Worm (Caenorhabditis elegans) whole organism, young adult: ENCODE measurements around the gene ins-15.

Source experiments
- C17E4.6 ChIP-seq: fragments of 200-800 bp; sonication (Bioruptor generic); IDR thresholded peaks from 2 replicates; pipeline ENCODE4 v1.3.6; 2022; ENCODE audit warnings: missing genetic modification reagents, missing genetic modification characterization, missing compliant biosample characterization
- D2030.7 ChIP-seq: fragments of 200-800 bp; sonication (Bioruptor generic); IDR thresholded peaks from 2 replicates; pipeline ENCODE4 v1.3.6; 2022; ENCODE audit warnings: missing genetic modification reagents, missing genetic modification characterization, missing compliant biosample characterization
- F22D6.2 ChIP-seq: sonication (generic microtip); optimal IDR thresholded peaks from 2 replicates; lab custom pipeline; 2016; ENCODE audit warnings: mild to moderate bottlenecking, missing genetic modification characterization, missing compliant biosample characterization
- F23B12.7 ChIP-seq: sonication (generic microtip); optimal IDR thresholded peaks from 2 replicates; lab custom pipeline; 2017; ENCODE audit warnings: missing genetic modification characterization, mild to moderate bottlenecking, missing compliant biosample characterization, antibody characterized with exemption, moderate library complexity; ENCODE audit not compliant: insufficient read depth
- F57A8.1 ChIP-seq: fragments of 200-800 bp; sonication (Bioruptor generic); optimal IDR thresholded peaks from 2 replicates; lab custom pipeline; 2018; ENCODE audit warnings: mild to moderate bottlenecking, missing genetic modification characterization, moderate library complexity, missing compliant biosample characterization
- F57C9.4 ChIP-seq: sonication (generic microtip); optimal IDR thresholded peaks from 2 replicates; lab custom pipeline; 2017; ENCODE audit warnings: mild to moderate bottlenecking, missing genetic modification characterization, missing compliant biosample characterization
- K11D2.4 ChIP-seq: fragments of 200-800 bp; sonication (Bioruptor generic); IDR thresholded peaks from 2 replicates; pipeline ENCODE4 v1.3.6; 2022; ENCODE audit warnings: missing genetic modification reagents, missing genetic modification characterization, missing compliant biosample characterization
- T07F8.4 ChIP-seq: sonication (generic microtip); optimal IDR thresholded peaks from 2 replicates; lab custom pipeline; 2016; ENCODE audit warnings: mild to moderate bottlenecking, missing genetic modification characterization, moderate library complexity, missing compliant biosample characterization
- Y53G8AR.9 ChIP-seq: fragments of 200-800 bp; sonication (Bioruptor generic); conservative IDR thresholded peaks from 2 replicates; pipeline ENCODE4 v1.3.6; 2022; ENCODE audit warnings: missing genetic modification reagents, missing genetic modification characterization, missing compliant biosample characterization
- aptf-2 ChIP-seq: fragments of 200-800 bp; sonication (Bioruptor generic); conservative IDR thresholded peaks from 2 replicates; pipeline ENCODE4 v1.3.6; 2022; ENCODE audit warnings: missing genetic modification reagents, missing genetic modification characterization, missing compliant biosample characterization
- attf-3 ChIP-seq: fragments of 200-800 bp; sonication (Bioruptor generic); conservative IDR thresholded peaks from 2 replicates; pipeline ENCODE4 v1.3.6; 2022; ENCODE audit warnings: missing genetic modification reagents, missing genetic modification characterization, missing compliant biosample characterization
- attf-5 ChIP-seq: fragments of 200-800 bp; sonication (Bioruptor generic); optimal IDR thresholded peaks from 2 replicates; lab custom pipeline; 2018; ENCODE audit warnings: mild to moderate bottlenecking, missing genetic modification characterization, missing compliant biosample characterization
- ceh-40 ChIP-seq: fragments of 200-800 bp; sonication (Bioruptor generic); IDR thresholded peaks from 2 replicates; pipeline ENCODE4 v1.3.6; 2022; ENCODE audit warnings: missing genetic modification characterization, missing compliant biosample characterization
- die-1 ChIP-seq: sonication (generic microtip); optimal IDR thresholded peaks from 2 replicates; lab custom pipeline; 2016; ENCODE audit warnings: missing genotype, mild to moderate bottlenecking, missing genetic modification characterization, missing compliant biosample characterization
- dox-1 ChIP-seq: fragments of 200-800 bp; sonication (Bioruptor generic); IDR thresholded peaks from 2 replicates; pipeline ENCODE4 v1.3.6; 2022; ENCODE audit warnings: missing genetic modification reagents, missing genetic modification characterization, missing compliant biosample characterization
- ets-4 ChIP-seq: fragments of 200-800 bp; sonication (Bioruptor generic); optimal IDR thresholded peaks from 2 replicates; lab custom pipeline; 2018; ENCODE audit warnings: mild to moderate bottlenecking, missing genetic modification characterization, missing compliant biosample characterization
- fkh-3 ChIP-seq: sonication (generic microtip); optimal IDR thresholded peaks from 2 replicates; lab custom pipeline; 2016; ENCODE audit warnings: mild to moderate bottlenecking, missing genetic modification characterization, missing compliant biosample characterization
- gei-17 ChIP-seq: fragments of 200-800 bp; sonication (Bioruptor generic); optimal IDR thresholded peaks from 2 replicates; lab custom pipeline; 2018; ENCODE audit warnings: mild to moderate bottlenecking, missing genetic modification characterization, missing compliant biosample characterization
- hmg-1.2 ChIP-seq: fragments of 200-800 bp; sonication (Bioruptor generic); IDR thresholded peaks from 2 replicates; pipeline ENCODE4 v1.3.6; 2022; ENCODE audit warnings: missing genetic modification reagents, missing genetic modification characterization, missing compliant biosample characterization
- hsf-1 ChIP-seq: fragments of 200-800 bp; sonication (Bioruptor generic); IDR thresholded peaks from 2 replicates; pipeline ENCODE4 v1.3.6; 2022; ENCODE audit warnings: missing genetic modification reagents, missing genetic modification characterization, missing compliant biosample characterization
- lin-26 ChIP-seq: fragments of 200-800 bp; sonication (Bioruptor generic); IDR thresholded peaks from 2 replicates; pipeline ENCODE4 v1.3.6; 2022; ENCODE audit warnings: missing genetic modification reagents, missing genetic modification characterization, missing compliant biosample characterization
- lsy-27 ChIP-seq: sonication (generic microtip); optimal IDR thresholded peaks from 2 replicates; lab custom pipeline; 2017; ENCODE audit warnings: missing genetic modification characterization, mild to moderate bottlenecking, missing compliant biosample characterization, antibody characterized with exemption, missing genotype, borderline replicate concordance; ENCODE audit not compliant: insufficient read depth
- madf-3 ChIP-seq: fragments of 200-800 bp; sonication (Bioruptor generic); IDR thresholded peaks from 2 replicates; pipeline ENCODE4 v1.3.6; 2022; ENCODE audit warnings: missing genetic modification reagents, missing genetic modification characterization, missing compliant biosample characterization
- madf-6 ChIP-seq: fragments of 200-800 bp; sonication (Bioruptor generic); IDR thresholded peaks from 2 replicates; pipeline ENCODE4 v1.3.6; 2022; ENCODE audit warnings: missing genetic modification reagents, missing genetic modification characterization, missing compliant biosample characterization
- madf-8 ChIP-seq: fragments of 200-800 bp; sonication (Bioruptor generic); conservative IDR thresholded peaks from 2 replicates; pipeline ENCODE4 v1.3.6; 2022; ENCODE audit warnings: missing genetic modification reagents, missing genetic modification characterization, missing compliant biosample characterization
- nhr-27 ChIP-seq: fragments of 200-800 bp; sonication (Bioruptor generic); optimal IDR thresholded peaks from 2 replicates; lab custom pipeline; 2018; ENCODE audit warnings: mild to moderate bottlenecking, missing genetic modification characterization, moderate library complexity, missing compliant biosample characterization
- repo-1 ChIP-seq: sonication (generic microtip); optimal IDR thresholded peaks from 2 replicates; lab custom pipeline; 2017; ENCODE audit warnings: mild to moderate bottlenecking, missing genetic modification characterization, missing compliant biosample characterization
- somi-1 ChIP-seq: fragments of 200-800 bp; sonication (Bioruptor generic); optimal IDR thresholded peaks from 2 replicates; lab custom pipeline; 2018; ENCODE audit warnings: mild to moderate bottlenecking, missing genetic modification characterization, missing compliant biosample characterization
- zfh-2 ChIP-seq: fragments of 200-800 bp; sonication (Bioruptor generic); conservative IDR thresholded peaks from 2 replicates; pipeline ENCODE4 v1.3.6; 2022; ENCODE audit warnings: missing genetic modification reagents, missing genetic modification characterization, missing compliant biosample characterization
- ztf-18 ChIP-seq: sonication (generic microtip); optimal IDR thresholded peaks from 2 replicates; lab custom pipeline; 2016; ENCODE audit warnings: missing genotype, mild to moderate bottlenecking, missing genetic modification characterization, missing compliant biosample characterization
- ztf-26 ChIP-seq: sonication (generic microtip); optimal IDR thresholded peaks from 2 replicates; lab custom pipeline; 2017; ENCODE audit warnings: missing genetic modification characterization, missing compliant biosample characterization

The ins-15 gene

DNA sequence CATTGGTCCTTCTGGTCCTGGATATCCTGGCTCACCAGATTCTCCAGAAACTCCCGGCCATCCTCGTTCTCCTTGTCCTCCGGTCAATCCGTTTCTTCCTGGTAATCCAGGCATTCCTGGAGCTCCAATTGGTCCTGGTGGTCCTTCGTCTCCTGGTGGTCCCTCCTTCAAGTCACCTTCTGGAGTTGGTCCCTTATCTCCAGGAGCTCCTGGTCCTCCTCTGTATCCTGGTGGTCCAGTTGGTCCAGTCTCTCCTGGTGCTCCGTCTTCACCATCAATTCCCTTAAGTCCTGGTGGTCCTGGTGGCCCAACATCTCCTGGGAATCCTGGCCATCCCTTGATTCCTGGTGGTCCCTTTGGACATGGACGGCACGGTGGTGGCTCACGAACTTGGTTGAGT, 34.0 kb downstream of the ins-15 start:
- TF ChIP-seq repo-1 (tag; lab: Kevin White, UChicago) (no peak), ceh-40 (GFP tag; lab: Robert Waterston, UW) (no peak), K11D2.4 (no peak), F57C9.4 (tag; lab: Kevin White, UChicago) (no peak), C17E4.6 (GFP tag; lab: Robert Waterston, UW) (no peak), zfh-2 (GFP tag; lab: Robert Waterston, UW) (peak; percentile 74), ztf-26 (tag; lab: Kevin White, UChicago) (no peak), dox-1 (GFP tag; lab: Robert Waterston, UW) (0 out of 2 replicates have a peak, but pooled peaks have one; percentile 23), T07F8.4 (tag; lab: Kevin White, UChicago) (no peak), aptf-2 (GFP tag; lab: Robert Waterston, UW) (no peak), Y53G8AR.9 (GFP tag; lab: Robert Waterston, UW) (no peak), die-1 (tag; lab: Kevin White, UChicago) (no peak), lsy-27 (tag; lab: Kevin White, UChicago) (no peak)

DNA sequence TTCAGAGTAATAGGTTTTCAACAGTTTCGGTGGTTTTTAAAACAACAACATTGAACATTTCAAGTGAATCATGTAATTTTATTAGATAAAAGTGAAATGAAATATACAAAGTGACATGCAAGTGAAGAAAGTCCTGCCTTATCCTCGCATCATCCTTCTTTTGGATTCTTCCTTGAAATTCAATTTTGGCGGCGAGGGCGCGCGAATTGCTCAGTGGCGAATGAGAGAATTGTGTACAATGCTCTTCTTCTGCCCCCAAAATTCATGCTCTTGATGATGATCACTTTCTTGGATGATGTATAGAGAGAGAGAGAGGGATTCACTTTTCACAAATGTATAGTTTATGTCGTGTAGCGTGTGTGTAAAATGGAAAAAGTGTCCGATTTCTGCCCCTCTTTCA, 34.9 kb downstream of the ins-15 start:
- TF ChIP-seq F22D6.2 = no peak

ce11 chrII:6708980-6709379, 35.6 kb downstream of the ins-15 start:
- peak; percentile 26; the same call in 1 of the 2 replicates for TF ChIP-seq zfh-2 (GFP tag; lab: Robert Waterston, UW)
- no peak for TF ChIP-seq K11D2.4
- no peak for TF ChIP-seq ztf-18
- TF ChIP-seq gei-17 (GFP tag; lab: Kevin White, UChicago) = no peak
- TF ChIP-seq hsf-1 (GFP tag; lab: Robert Waterston, UW) = no peak
- TF ChIP-seq madf-8 = no peak
- TF ChIP-seq hmg-1.2 (GFP tag; lab: Robert Waterston, UW) = 0 out of 2 replicates have a peak, but pooled peaks have one; percentile 17
- no peak for TF ChIP-seq F57A8.1

DNA sequence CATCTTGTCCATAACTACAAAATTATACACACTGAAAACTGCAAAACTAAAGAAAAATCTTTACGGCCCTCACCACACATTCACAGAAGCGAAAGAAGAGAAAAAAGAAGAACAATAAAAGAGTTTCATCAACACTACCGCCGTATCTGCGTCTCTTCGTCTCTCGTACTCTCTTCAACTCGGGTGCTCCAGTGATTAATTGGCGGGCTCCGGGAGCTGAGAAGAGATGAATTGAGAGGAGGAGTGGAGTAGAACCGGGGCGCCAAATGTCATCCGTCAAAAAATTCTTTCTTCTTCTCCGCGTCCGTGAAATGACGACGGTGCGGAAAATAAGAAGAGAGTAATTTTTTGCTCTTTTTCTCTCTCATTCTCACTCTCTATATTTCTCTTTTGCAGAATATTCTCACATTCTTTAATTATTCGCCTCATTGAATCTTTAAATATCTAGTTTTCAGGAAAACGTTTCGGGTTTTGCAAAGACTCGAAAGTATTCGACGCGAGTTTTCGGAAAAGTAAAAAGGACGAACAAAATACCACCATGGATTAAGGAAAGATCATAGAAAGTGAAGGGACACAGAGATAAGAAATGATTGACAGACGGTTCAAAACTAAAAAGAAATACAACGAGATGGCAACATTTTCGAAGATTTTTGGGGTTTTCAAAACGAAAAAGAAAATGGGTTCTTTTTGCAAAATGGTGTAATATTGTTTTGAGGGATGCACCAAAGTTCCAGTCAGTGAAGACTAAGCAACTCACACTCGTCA, 36.9 kb downstream of the ins-15 start:
- TF ChIP-seq fkh-3 (tag; lab: Kevin White, UChicago) (no peak), D2030.7 (GFP tag; lab: Robert Waterston, UW) (no peak), nhr-27 (no peak), attf-5 (GFP tag; lab: Kevin White, UChicago) (no peak), F57A8.1 (no peak), madf-3 (GFP tag; lab: Robert Waterston, UW) (no peak), hmg-1.2 (GFP tag; lab: Robert Waterston, UW) (peak; percentile 51; the same call in 1 of the 2 replicates), madf-6 (GFP tag; lab: Robert Waterston, UW) (no peak), somi-1 (GFP tag; lab: Kevin White, UChicago) (peak; percentile 21), attf-3 (GFP tag; lab: Robert Waterston, UW) (no peak), ets-4 (no peak), lin-26 (no peak), F23B12.7 (tag; lab: Kevin White, UChicago) (no peak)
